Worm (Caenorhabditis elegans) whole organism, L1 larva: Measurements from ENCODE around the gene Y54F10BM.3.

Experiments used
- C34B4.2 ChIP-seq: sonication (generic microtip); optimal IDR thresholded peaks from 2 replicates; lab custom pipeline; 2017; ENCODE audit warnings: mild to moderate bottlenecking, missing genetic modification characterization, missing compliant biosample characterization
- aly-2 ChIP-seq: fragments of 150-350 bp; optimal IDR thresholded peaks from 2 replicates; lab custom pipeline; 2014; ENCODE audit warnings: missing biosample characterization, missing genetic modification characterization
- ama-1 ChIP-seq: fragments of 150-350 bp; optimal IDR thresholded peaks from 2 replicates; lab custom pipeline; 2014
- dpl-1 ChIP-seq, 3 experiments: fragments of 150-350 bp in 2 of 3; sonication (generic microtip) in 1 of 3; optimal IDR thresholded peaks; 2 replicates each; lab custom pipeline; 2014 to 2017; ENCODE audit warnings: missing biosample characterization in 3 of 3, missing genetic modification characterization in 3 of 3, missing genetic modification reagents in 3 of 3
- fos-1 ChIP-seq: fragments of 150-350 bp; optimal IDR thresholded peaks from 2 replicates; lab custom pipeline; 2014; ENCODE audit warnings: missing biosample characterization, missing genetic modification characterization
- hlh-4 ChIP-seq: sonication (generic microtip); optimal IDR thresholded peaks from 2 replicates; lab custom pipeline; 2016; ENCODE audit warnings: mild to moderate bottlenecking, missing genetic modification characterization, missing compliant biosample characterization
- isw-1 ChIP-seq: fragments of 200-800 bp; sonication (Bioruptor generic); IDR thresholded peaks from 2 replicates; pipeline ENCODE4 v1.3.6; 2022; ENCODE audit warnings: missing genetic modification characterization, missing compliant biosample characterization
- lin-13 ChIP-seq: fragments of 150-350 bp; optimal IDR thresholded peaks from 2 replicates; lab custom pipeline; 2014; ENCODE audit warnings: missing biosample characterization, missing genetic modification reagents, missing genetic modification characterization
- nhr-237 ChIP-seq: fragments of 150-350 bp; optimal IDR thresholded peaks from 2 replicates; lab custom pipeline; 2014; ENCODE audit warnings: missing biosample characterization, missing genetic modification characterization
- nhr-77 ChIP-seq: fragments of 150-350 bp; optimal IDR thresholded peaks from 2 replicates; lab custom pipeline; 2014; ENCODE audit warnings: missing biosample characterization, missing genetic modification characterization
- skn-1 ChIP-seq: fragments of 150-350 bp; optimal IDR thresholded peaks from 2 replicates; lab custom pipeline; 2014; ENCODE audit warnings: missing biosample characterization, missing genetic modification characterization
- tbx-2 ChIP-seq: sonication (generic microtip); optimal IDR thresholded peaks from 2 replicates; lab custom pipeline; 2016; ENCODE audit warnings: missing genetic modification characterization, missing compliant biosample characterization
- unc-130 ChIP-seq: fragments of 150-350 bp; optimal IDR thresholded peaks from 2 replicates; lab custom pipeline; 2017; ENCODE audit warnings: missing biosample characterization, missing genetic modification characterization, inconsistent platforms
- ztf-4 ChIP-seq: fragments of 150-350 bp; optimal IDR thresholded peaks from 2 replicates; lab custom pipeline; 2014; ENCODE audit warnings: missing biosample characterization, missing genetic modification characterization

ce11 chrIII:2329336-2329735 lies 47.5 kb downstream of the Y54F10BM.3 start, which contains the start of gene Y54F10BM.12:
- TF ChIP-seq isw-1 (GFP tag; lab: Robert Waterston, UW) (no peak), ama-1 (no peak), C34B4.2 (tag; lab: Kevin White, UChicago) (no peak), unc-130 (tag; lab: Kevin White, UChicago) (no peak), nhr-237 (tag; lab: Kevin White, UChicago) (no peak), nhr-77 (tag; lab: Kevin White, UChicago) (no peak), lin-13 (GFP tag; lab: Kevin White, UChicago) (no peak), dpl-1 (GFP tag; optimal IDR thresholded peaks at IDR 0.05; lab: Kevin White, UChicago) (no peak), ztf-4 (tag; lab: Kevin White, UChicago) (no peak), fos-1 (tag; lab: Kevin White, UChicago) (no peak), hlh-4 (no peak), tbx-2 (tag; lab: Kevin White, UChicago) (no peak), skn-1 (tag; lab: Kevin White, UChicago) (no peak), aly-2 (no peak)
